Worm (Caenorhabditis elegans) whole organism, L4 larva: ENCODE data around the gene col-33.

ENCODE experiments used
- F37D6.2 ChIP-seq: sonication (generic microtip); optimal IDR thresholded peaks from 2 replicates; lab custom pipeline; 2016; ENCODE audit warnings: mild to moderate bottlenecking, missing genetic modification characterization, missing compliant biosample characterization
- Y105C5A.15 ChIP-seq: fragments of 200-800 bp; sonication (Bioruptor generic); IDR thresholded peaks from 2 replicates; pipeline ENCODE4 v1.3.6; 2022; ENCODE audit warnings: missing genetic modification characterization, missing compliant biosample characterization
- ama-1 ChIP-seq: fragments of 150-350 bp; optimal IDR thresholded peaks from 2 replicates; lab custom pipeline; 2014; ENCODE audit warnings: inconsistent platforms, mixed read lengths
- daf-12 ChIP-seq: fragments of 150-350 bp; optimal IDR thresholded peaks from 2 replicates; lab custom pipeline; 2014; ENCODE audit warnings: missing biosample characterization, missing genetic modification reagents, missing genetic modification characterization
- egl-27 ChIP-seq: sonication (generic microtip); optimal IDR thresholded peaks from 3 replicates; lab custom pipeline; 2017; ENCODE audit warnings: missing biosample characterization, missing genetic modification reagents, missing genetic modification characterization
- fos-1 ChIP-seq: fragments of 150-350 bp; optimal IDR thresholded peaks from 2 replicates; lab custom pipeline; 2014; ENCODE audit warnings: missing biosample characterization, missing genetic modification characterization
- hlh-11 ChIP-seq: fragments of 200-800 bp; sonication (Bioruptor generic); optimal IDR thresholded peaks from 2 replicates; lab custom pipeline; 2018; ENCODE audit warnings: mild to moderate bottlenecking, missing genetic modification characterization, missing compliant biosample characterization
- nhr-25 ChIP-seq: sonication (generic microtip); optimal IDR thresholded peaks from 2 replicates; lab custom pipeline; 2017; ENCODE audit warnings: missing genetic modification characterization, mild to moderate bottlenecking, missing compliant biosample characterization, antibody characterized with exemption, moderate library complexity, borderline replicate concordance; ENCODE audit not compliant: insufficient read depth
- set-16 ChIP-seq: fragments of 200-800 bp; sonication (Bioruptor generic); IDR thresholded peaks from 2 replicates; pipeline ENCODE4 v1.3.6; 2022; ENCODE audit warnings: missing genetic modification reagents, missing genetic modification characterization, missing compliant biosample characterization
- unc-62 ChIP-seq, 3 experiments: fragments of 150-350 bp in 1 of 3; sonication (generic microtip); optimal IDR thresholded peaks in 2 of 3; peaks in 1 of 3; 1 replicate in 1 of 3; 2 replicates in 2 of 3; lab custom pipeline; 2014 to 2017; ENCODE audit warnings: missing biosample characterization in 3 of 3, missing genetic modification characterization in 3 of 3, missing genetic modification reagents in 3 of 3, missing genotype in 1 of 3
- ztf-11 ChIP-seq: fragments of 150-350 bp; optimal IDR thresholded peaks from 2 replicates; lab custom pipeline; 2014; ENCODE audit warnings: missing biosample characterization, missing genetic modification characterization

ce11 chrIV:4298983-4299382 is 35.9 kb downstream of the col-33 start, which contains the start of gene F15E6.9:
- TF ChIP-seq ama-1 (lab: Kevin White, UChicago) (no peak), nhr-25 (tag; lab: Kevin White, UChicago) (no peak), egl-27 (no peak), F37D6.2 (tag; lab: Kevin White, UChicago) (no peak), fos-1 (no peak), unc-62 (GFP tag; optimal IDR thresholded peaks at IDR 0.05 in 1 of 2; lab: Kevin White, UChicago) (no peak), unc-62 (tag; optimal IDR thresholded peaks at IDR 0.05; lab: Kevin White, UChicago) (no peak), Y105C5A.15 (GFP tag; lab: Robert Waterston, UW) (no peak), daf-12 (tag; lab: Kevin White, UChicago) (no peak), hlh-11 (tag; lab: Kevin White, UChicago) (no peak), set-16 (GFP tag; lab: Robert Waterston, UW) (no peak), ztf-11 (tag; lab: Kevin White, UChicago) (no peak)
